Fruit fly (Drosophila melanogaster): ENCODE measurements around the gene GATAe.
A peak's percentile ranks its signal among the peaks of the same experiment; 100 is the strongest.

The GATAe gene

DNA sequence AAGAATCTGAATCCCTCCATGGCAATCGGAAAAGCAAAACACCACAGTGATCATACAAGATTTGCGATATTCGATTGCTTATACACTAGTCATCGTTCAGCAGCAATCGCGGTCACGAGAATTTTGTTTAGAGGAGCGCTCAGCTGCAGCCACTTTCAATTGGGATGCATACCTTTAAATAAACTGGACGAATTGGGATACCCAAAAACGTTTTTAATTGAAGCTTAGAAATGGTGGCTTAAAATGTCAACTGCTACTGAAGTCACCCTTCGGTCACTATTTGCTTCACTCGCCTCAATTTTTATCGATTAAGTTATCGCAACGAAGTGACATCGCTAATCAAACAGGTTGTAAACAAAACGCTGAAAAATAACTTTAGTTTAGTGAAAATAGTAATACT is 40.5 kb downstream of the GATAe start, which contains the start of the genes IKKbeta and CG5013 (continued):
- peak; percentile 60 for TF ChIP-seq CG18764 (GFP tag; optimal IDR thresholded peaks at IDR 0.05)
- peak; percentile 4 for TF ChIP-seq CG3065 (GFP tag; optimal IDR thresholded peaks at IDR 0.05)
- TF ChIP-seq trem (tag; optimal IDR thresholded peaks at IDR 0.05): peak; percentile 74
- TF ChIP-seq Dfd (GFP tag; optimal IDR thresholded peaks at IDR 0.05): no peak
- TF ChIP-seq CG14441 (GFP tag; IDR thresholded peaks at IDR 0.05): peak; percentile 22; the same call in 1 of the 2 replicates
- TF ChIP-seq chinmo (GFP tag; IDR thresholded peaks at IDR 0.05; ENCODE audit: partially characterized antibody): 0 out of 4 replicates have a peak, but pooled peaks have one; percentile 37
- no peak for TF ChIP-seq ap (GFP tag; IDR thresholded peaks at IDR 0.05)
- TF ChIP-seq CG11247 (GFP tag; IDR thresholded peaks at IDR 0.05): no peak
- no peak for TF ChIP-seq dan (GFP tag; IDR thresholded peaks at IDR 0.05)
- TF ChIP-seq hkb (optimal IDR thresholded peaks at IDR 0.05): no peak
- TF ChIP-seq hkb (GFP tag; IDR thresholded peaks at IDR 0.05): no peak
- TF ChIP-seq Hr51 (GFP tag; optimal IDR thresholded peaks at IDR 0.05): peak in 1 of 2 experiments; percentile 44
- peak; percentile 67 for TF ChIP-seq Camta (GFP tag; optimal IDR thresholded peaks at IDR 0.05)
- TF ChIP-seq Side (GFP tag; optimal IDR thresholded peaks at IDR 0.05): peak; percentile 49
- TF ChIP-seq CG8924 (tag; optimal IDR thresholded peaks at IDR 0.05): peak; percentile 37
- 0 out of 2 replicates have a peak, but pooled peaks have one; percentile 41 for TF ChIP-seq CG6689 (GFP tag; IDR thresholded peaks at IDR 0.05)
- TF ChIP-seq CG10366 (GFP tag; IDR thresholded peaks at IDR 0.05): peak; percentile 29; the same call in 1 of the 2 replicates
- no peak for TF ChIP-seq da (GFP tag; optimal IDR thresholded peaks at IDR 0.05)
- TF ChIP-seq CG30020 (tag; optimal IDR thresholded peaks at IDR 0.05): peak; percentile 67
- TF ChIP-seq ems (GFP tag; optimal IDR thresholded peaks at IDR 0.05): peak; percentile 43
- no peak for TF ChIP-seq CG10462 (GFP tag; optimal IDR thresholded peaks at IDR 0.05)
- peak; percentile 46 for TF ChIP-seq gfzf (GFP tag; optimal IDR thresholded peaks at IDR 0.05)
- TF ChIP-seq Hand (GFP tag; optimal IDR thresholded peaks at IDR 0.05): no peak
- peak; percentile 56 for TF ChIP-seq vfl (GFP tag; optimal IDR thresholded peaks at IDR 0.05)
- peak; percentile 28 for TF ChIP-seq CG12744 (GFP tag; optimal IDR thresholded peaks at IDR 0.05)
- no peak for TF ChIP-seq ftz-f1 (GFP tag; optimal IDR thresholded peaks at IDR 0.05)
- peak; percentile 46; the same call in 1 of the 2 replicates for TF ChIP-seq rib (GFP tag; IDR thresholded peaks at IDR 0.05)
- TF ChIP-seq unc-4 (GFP tag; IDR thresholded peaks at IDR 0.05; ENCODE audit: partially characterized antibody): peak; percentile 80
- no peak for TF ChIP-seq dimm (GFP tag; IDR thresholded peaks at IDR 0.05)
- TF ChIP-seq kah (GFP tag; optimal IDR thresholded peaks at IDR 0.05): peak; percentile 83
- no peak for TF ChIP-seq CG17612 (GFP tag; IDR thresholded peaks at IDR 0.05)
- TF ChIP-seq run (tag; optimal IDR thresholded peaks at IDR 0.05): no peak
- TF ChIP-seq CG9797 (GFP tag; optimal IDR thresholded peaks at IDR 0.05): peak; percentile 23
- no peak for TF ChIP-seq CG7745 (tag; optimal IDR thresholded peaks at IDR 0.05)
- TF ChIP-seq ato (GFP tag; IDR thresholded peaks at IDR 0.05; ENCODE audit: partially characterized antibody): peak; percentile 48; the same call in 1 of the 2 replicates
- no peak for TF ChIP-seq chm (GFP tag; IDR thresholded peaks at IDR 0.05)
- no peak for TF ChIP-seq nau (GFP tag; optimal IDR thresholded peaks at IDR 0.05)
- no peak for TF ChIP-seq CG2202 (tag; optimal IDR thresholded peaks at IDR 0.05)
- no peak for TF ChIP-seq CG3838 (GFP tag; optimal IDR thresholded peaks at IDR 0.05)
- peak; percentile 50 for TF ChIP-seq NC2β (GFP tag; optimal IDR thresholded peaks at IDR 0.05)
- no peak for TF ChIP-seq hth (optimal IDR thresholded peaks at IDR 0.05)
- peak; percentile 0 for TF ChIP-seq CG1602 (GFP tag; optimal IDR thresholded peaks at IDR 0.05)
- no peak for TF ChIP-seq CG6765 (GFP tag; optimal IDR thresholded peaks at IDR 0.05)
- TF ChIP-seq CG5953 (GFP tag; IDR thresholded peaks at IDR 0.05): no peak
- peak; percentile 48 for TF ChIP-seq Ptx1 (GFP tag; IDR thresholded peaks at IDR 0.05)
- TF ChIP-seq sisA (GFP tag; IDR thresholded peaks at IDR 0.05): peak; percentile 40; the same call in 1 of the 2 replicates
- no peak for TF ChIP-seq CG30431 (GFP tag; optimal IDR thresholded peaks at IDR 0.05)
- peak; percentile 55 for TF ChIP-seq CG1792 (GFP tag; optimal IDR thresholded peaks at IDR 0.05)
- TF ChIP-seq Antp (GFP tag; optimal IDR thresholded peaks at IDR 0.05): peak; percentile 68
- no peak for TF ChIP-seq Bteb2 (GFP tag; optimal IDR thresholded peaks at IDR 0.05)
- peak; percentile 73 for TF ChIP-seq CG9932 (GFP tag; IDR thresholded peaks at IDR 0.05)
- TF ChIP-seq CG7963 (GFP tag; IDR thresholded peaks at IDR 0.05; ENCODE audit: partially characterized antibody): peak; percentile 73

All from whole organism, embryonic.